Worm (Caenorhabditis elegans): ENCODE results near the gene fbxa-185.

- TF ChIP-seq aly-1 (tag; optimal IDR thresholded peaks at IDR 0.05) = no peak
- TF ChIP-seq F13C5.2 (tag; optimal IDR thresholded peaks at IDR 0.05) = no peak
- no peak for TF ChIP-seq ets-7 (tag; optimal IDR thresholded peaks at IDR 0.05)
- no peak for TF ChIP-seq ama-1 (optimal IDR thresholded peaks at IDR 0.05)
- TF ChIP-seq flt-1 (GFP tag; IDR thresholded peaks at IDR 0.05) = no peak
- no peak for TF ChIP-seq hmbx-1 (tag; optimal IDR thresholded peaks at IDR 0.05)
- TF ChIP-seq tra-4 (tag; optimal IDR thresholded peaks at IDR 0.05) = no peak
- no peak for TF ChIP-seq tbx-37 (GFP tag; conservative IDR thresholded peaks at IDR 0.05)
- no peak for TF ChIP-seq scrt-1 (GFP tag; IDR thresholded peaks at IDR 0.05)
These were observed 47.3 kb upstream of the fbxa-185 start for ce11 chrV:17284159-17284558.

Measured in whole organism, early embryonic.